Worm (Caenorhabditis elegans) whole organism, L4/young adult: Measurements from ENCODE around the gene Y116A8C.44.
"Not testable (repeated sequence)": the region's sequence is repeated elsewhere in the genome, so short reads cannot be mapped to it uniquely, and the experiment has no call there.

Experiments used
- W03F9.2 ChIP-seq: fragments of 150-350 bp; optimal IDR thresholded peaks from 2 replicates; lab custom pipeline; 2014; ENCODE audit warnings: missing biosample characterization, missing genetic modification characterization
- dao-5 ChIP-seq: sonication (generic microtip); optimal IDR thresholded peaks from 2 replicates; lab custom pipeline; 2016; ENCODE audit warnings: missing genotype, missing genetic modification characterization, moderate library complexity, missing compliant biosample characterization
- him-1 ChIP-seq: sonication (generic microtip); optimal IDR thresholded peaks from 2 replicates; lab custom pipeline; 2016; ENCODE audit warnings: missing genotype, missing genetic modification reagents, missing genetic modification characterization, missing compliant biosample characterization

Gene Y116A8C.44

ce11 chrIV:17078649-17079048 is 20.7 kb upstream of the Y116A8C.44 start, which contains the start of gene Y116A8C.25:
TSS of gene Y116A8C.25 (minus strand) at chrIV:17078749.
- TF ChIP-seq dao-5 (tag; lab: Kevin White, UChicago) (no peak), W03F9.2 (tag; lab: Kevin White, UChicago) (no peak), him-1 (tag; lab: Kevin White, UChicago) (no peak)

ce11 chrIV:17070791-17071190 is 12.9 kb upstream of the Y116A8C.44 start, which contains the start of gene Y116A8C.24:
TSS of gene Y116A8C.24 (minus strand) at chrIV:17070891.
- not testable (repeated sequence) for TF ChIP-seq him-1, W03F9.2, dao-5 (tag; lab: Kevin White, UChicago)

- not testable (repeated sequence) for TF ChIP-seq W03F9.2, him-1, dao-5 (tag; lab: Kevin White, UChicago)
These were observed 7.0 kb upstream of the Y116A8C.44 start, which contains the start of gene Y116A8C.465 for ce11 chrIV:17064937-17065336. TSS of gene Y116A8C.465 (plus strand) at chrIV:17065237.

- TF ChIP-seq dao-5, him-1, W03F9.2 (tag; lab: Kevin White, UChicago): not testable (repeated sequence)
These were observed 5.8 kb upstream of the Y116A8C.44 start, which contains the start of gene Y116A8C.467 for ce11 chrIV:17063700-17064099. TSS of gene Y116A8C.467 (minus strand) at chrIV:17063800.

ce11 chrIV:17053261-17053660 is 4.7 kb downstream of the Y116A8C.44 start, which contains the start of gene Y116A8C.23:
TSS of gene Y116A8C.23 (plus strand) at chrIV:17053561.
- TF ChIP-seq W03F9.2 (tag; lab: Kevin White, UChicago) (no peak), dao-5 (tag; lab: Kevin White, UChicago) (no peak), him-1 (tag; lab: Kevin White, UChicago) (no peak)

- TF ChIP-seq W03F9.2 (tag; lab: Kevin White, UChicago) (no peak), dao-5 (tag; lab: Kevin White, UChicago) (no peak), him-1 (tag; lab: Kevin White, UChicago) (no peak)
These were observed 9.7 kb downstream of the Y116A8C.44 start, which contains the start of gene athp-3 for ce11 chrIV:17048257-17048656. TSS of gene athp-3 (minus strand) at chrIV:17048357.

ce11 chrIV:17045691-17046090 is 12.2 kb downstream of the Y116A8C.44 start, which contains the start of gene clec-195:
TSS of gene clec-195 (minus strand) at chrIV:17045791.
- no peak for TF ChIP-seq dao-5 (tag; lab: Kevin White, UChicago)
- no peak for TF ChIP-seq him-1 (tag; lab: Kevin White, UChicago)
- TF ChIP-seq W03F9.2 (tag; lab: Kevin White, UChicago), result no peak

- TF ChIP-seq W03F9.2 (tag; lab: Kevin White, UChicago) (no peak), dao-5 (tag; lab: Kevin White, UChicago) (no peak), him-1 (tag; lab: Kevin White, UChicago) (no peak)
These were observed 17.3 kb downstream of the Y116A8C.44 start, which contains the start of gene Y116A8C.20 for ce11 chrIV:17040618-17041017. TSS of gene Y116A8C.20 (plus strand) at chrIV:17040918.

- TF ChIP-seq dao-5 (tag; lab: Kevin White, UChicago) (no peak), him-1 (tag; lab: Kevin White, UChicago) (no peak), W03F9.2 (tag; lab: Kevin White, UChicago) (no peak)
These were observed 18.4 kb downstream of the Y116A8C.44 start, which contains the start of gene Y116A8C.19 for ce11 chrIV:17039545-17039944. TSS of gene Y116A8C.19 (minus strand) at chrIV:17039645.

ce11 chrIV:17030494-17030893 is 27.4 kb downstream of the Y116A8C.44 start, which contains the start of gene nhr-229:
TSS of gene nhr-229 (minus strand) at chrIV:17030594.
- no peak for TF ChIP-seq dao-5 (tag; lab: Kevin White, UChicago)

ce11 chrIV:17026568-17026967 is 31.4 kb downstream of the Y116A8C.44 start:
- TF ChIP-seq W03F9.2 (tag; lab: Kevin White, UChicago) (no peak), him-1 (tag; lab: Kevin White, UChicago) (no peak), dao-5 (tag; lab: Kevin White, UChicago) (no peak)

ce11 chrIV:17025017-17025416 is 32.9 kb downstream of the Y116A8C.44 start, which contains the start of gene dct-13:
TSS of gene dct-13 (minus strand) at chrIV:17025117.
- no peak for TF ChIP-seq dao-5 (tag; lab: Kevin White, UChicago)
- no peak for TF ChIP-seq W03F9.2 (tag; lab: Kevin White, UChicago)
- TF ChIP-seq him-1 (tag; lab: Kevin White, UChicago), result no peak

ce11 chrIV:17021042-17021441 is 36.9 kb downstream of the Y116A8C.44 start:
- no peak for TF ChIP-seq him-1 (tag; lab: Kevin White, UChicago)
- TF ChIP-seq dao-5 (tag; lab: Kevin White, UChicago), result no peak

- no peak for TF ChIP-seq W03F9.2 (tag; lab: Kevin White, UChicago)
- no peak for TF ChIP-seq dao-5 (tag; lab: Kevin White, UChicago)
- TF ChIP-seq him-1 (tag; lab: Kevin White, UChicago), result no peak
These were observed 47.7 kb downstream of the Y116A8C.44 start for ce11 chrIV:17010274-17010673.
